Worm (Caenorhabditis elegans) whole organism, young adult: ENCODE measurements around the gene pro-2.

ENCODE experiments used
- athp-1 ChIP-seq: sonication (generic microtip); optimal IDR thresholded peaks from 2 replicates; lab custom pipeline; 2017; ENCODE audit warnings: mild to moderate bottlenecking, missing genetic modification characterization, missing compliant biosample characterization
- cebp-1 ChIP-seq, 2 experiments: fragments of 200-800 bp in 1 of 2; sonication (Bioruptor generic) in 1 of 2; sonication (generic microtip) in 1 of 2; IDR thresholded peaks in 1 of 2; optimal IDR thresholded peaks in 1 of 2; 2 replicates each; pipeline versions ENCODE4 v1.3.6 to Lab custom; 2017 to 2022; ENCODE audit warnings: missing compliant biosample characterization in 2 of 2, missing genetic modification characterization in 2 of 2, mild to moderate bottlenecking in 1 of 2, missing genetic modification reagents in 1 of 2, moderate library complexity in 1 of 2
- ets-4 ChIP-seq: fragments of 200-800 bp; sonication (Bioruptor generic); optimal IDR thresholded peaks from 2 replicates; lab custom pipeline; 2018; ENCODE audit warnings: mild to moderate bottlenecking, missing genetic modification characterization, missing compliant biosample characterization
- hlh-12 ChIP-seq: sonication (generic microtip); optimal IDR thresholded peaks from 2 replicates; lab custom pipeline; 2016; ENCODE audit warnings: missing genetic modification characterization, missing compliant biosample characterization
- lsy-27 ChIP-seq: sonication (generic microtip); optimal IDR thresholded peaks from 2 replicates; lab custom pipeline; 2017; ENCODE audit warnings: missing genetic modification characterization, mild to moderate bottlenecking, missing compliant biosample characterization, antibody characterized with exemption, missing genotype, borderline replicate concordance; ENCODE audit not compliant: insufficient read depth
- mel-28 ChIP-seq: sonication (generic microtip); optimal IDR thresholded peaks from 2 replicates; lab custom pipeline; 2016; ENCODE audit warnings: borderline replicate concordance, mild to moderate bottlenecking, missing genetic modification characterization, missing compliant biosample characterization
- nfya-1 ChIP-seq: sonication (generic microtip); optimal IDR thresholded peaks from 2 replicates; lab custom pipeline; 2017; ENCODE audit warnings: antibody characterized with exemption, missing compliant biosample characterization, missing genetic modification characterization, borderline replicate concordance; ENCODE audit not compliant: insufficient read depth
- snpc-4 ChIP-seq, 5 experiments: fragments of 150-350 bp in 1 of 5; sonication (generic microtip) in 4 of 5; optimal IDR thresholded peaks; 2 replicates each; lab custom pipeline; 2014 to 2018; ENCODE audit warnings: missing genetic modification characterization in 5 of 5, missing biosample characterization in 3 of 5, antibody characterized with exemption in 2 of 5, mild to moderate bottlenecking in 2 of 5, missing compliant biosample characterization in 2 of 5, missing genotype in 2 of 5, moderate library complexity in 2 of 5, missing genetic modification reagents in 1 of 5

- peak; percentile 67 for TF ChIP-seq athp-1 (tag; lab: Kevin White, UChicago)
- no peak for TF ChIP-seq hlh-12 (tag; lab: Kevin White, UChicago)
- no peak for TF ChIP-seq mel-28 (tag; lab: Kevin White, UChicago)
- no peak for TF ChIP-seq nfya-1 (tag; lab: Kevin White, UChicago)
- TF ChIP-seq lsy-27 (tag; lab: Kevin White, UChicago): no peak
- TF ChIP-seq snpc-4 (GFP tag; optimal IDR thresholded peaks at IDR 0.05; lab: Kevin White, UChicago): no peak
- TF ChIP-seq snpc-4 (tag; optimal IDR thresholded peaks at IDR 0.05; lab: Kevin White, UChicago): peak in 3 of 4 experiments; percentile 30 to 49 (median 43)
- TF ChIP-seq ets-4: no peak
- TF ChIP-seq cebp-1 (GFP tag; IDR thresholded peaks at IDR 0.05; lab: Robert Waterston, UW): no peak
- peak; percentile 68 for TF ChIP-seq cebp-1 (tag; optimal IDR thresholded peaks at IDR 0.05; lab: Kevin White, UChicago)
These were observed 43.3 kb upstream of the pro-2 start for ce11 chrII:10388041-10388706.
